Worm (Caenorhabditis elegans) whole organism, early embryonic: Measurements from ENCODE around the gene T26H5.11.

ENCODE experiments used
- ets-7 ChIP-seq: sonication (generic microtip); optimal IDR thresholded peaks from 2 replicates; lab custom pipeline; 2016; ENCODE audit warnings: missing genotype, missing genetic modification characterization, missing compliant biosample characterization
- hmg-4 ChIP-seq: fragments of 200-800 bp; sonication (Bioruptor generic); optimal IDR thresholded peaks from 2 replicates; lab custom pipeline; 2018; ENCODE audit warnings: mild to moderate bottlenecking, missing genetic modification characterization, missing compliant biosample characterization
- sea-1 ChIP-seq: fragments of 200-800 bp; sonication (Bioruptor generic); conservative IDR thresholded peaks from 2 replicates; pipeline ENCODE4 v1.3.6; 2022; ENCODE audit warnings: missing genetic modification characterization, missing compliant biosample characterization
- tbx-37 ChIP-seq: fragments of 200-800 bp; sonication (Bioruptor generic); conservative IDR thresholded peaks from 2 replicates; pipeline ENCODE4 v1.3.6; 2022; ENCODE audit warnings: missing genetic modification reagents, missing genetic modification characterization, missing compliant biosample characterization

- no peak for TF ChIP-seq hmg-4 (GFP tag; lab: Kevin White, UChicago)
- TF ChIP-seq tbx-37 (GFP tag; lab: Robert Waterston, UW): no peak
- no peak for TF ChIP-seq sea-1
- no peak for TF ChIP-seq ets-7 (tag; lab: Kevin White, UChicago)
Observed at ce11 chrV:15448408-15448807, 4.3 kb upstream of the T26H5.11 start, which contains the start of gene T26H5.4.
